Worm (Caenorhabditis elegans) whole organism, young adult: ENCODE results near the gene emc-6.

ENCODE experiments used
- B0019.2 ChIP-seq: fragments of 200-800 bp; sonication (Bioruptor generic); conservative IDR thresholded peaks from 2 replicates; pipeline ENCODE4 v1.3.6; 2022; ENCODE audit warnings: missing genetic modification reagents, missing genetic modification characterization, missing compliant biosample characterization
- B0035.1 ChIP-seq: sonication (generic microtip); optimal IDR thresholded peaks from 2 replicates; lab custom pipeline; 2016; ENCODE audit warnings: missing genetic modification characterization, mild to moderate bottlenecking, missing compliant biosample characterization, missing genotype, missing genetic modification reagents
- C17E4.6 ChIP-seq: fragments of 200-800 bp; sonication (Bioruptor generic); IDR thresholded peaks from 2 replicates; pipeline ENCODE4 v1.3.6; 2022; ENCODE audit warnings: missing genetic modification reagents, missing genetic modification characterization, missing compliant biosample characterization
- D2030.7 ChIP-seq: fragments of 200-800 bp; sonication (Bioruptor generic); IDR thresholded peaks from 2 replicates; pipeline ENCODE4 v1.3.6; 2022; ENCODE audit warnings: missing genetic modification reagents, missing genetic modification characterization, missing compliant biosample characterization
- F10E7.11 ChIP-seq: sonication (generic microtip); optimal IDR thresholded peaks from 2 replicates; lab custom pipeline; 2017; ENCODE audit warnings: mild to moderate bottlenecking, missing genetic modification characterization, moderate library complexity, missing compliant biosample characterization
- F22D6.2 ChIP-seq: sonication (generic microtip); optimal IDR thresholded peaks from 2 replicates; lab custom pipeline; 2016; ENCODE audit warnings: mild to moderate bottlenecking, missing genetic modification characterization, missing compliant biosample characterization
- F57A8.1 ChIP-seq: fragments of 200-800 bp; sonication (Bioruptor generic); optimal IDR thresholded peaks from 2 replicates; lab custom pipeline; 2018; ENCODE audit warnings: mild to moderate bottlenecking, missing genetic modification characterization, moderate library complexity, missing compliant biosample characterization
- T07F8.4 ChIP-seq: sonication (generic microtip); optimal IDR thresholded peaks from 2 replicates; lab custom pipeline; 2016; ENCODE audit warnings: mild to moderate bottlenecking, missing genetic modification characterization, moderate library complexity, missing compliant biosample characterization
- Y53G8AR.9 ChIP-seq: fragments of 200-800 bp; sonication (Bioruptor generic); conservative IDR thresholded peaks from 2 replicates; pipeline ENCODE4 v1.3.6; 2022; ENCODE audit warnings: missing genetic modification reagents, missing genetic modification characterization, missing compliant biosample characterization
- ZK185.1 ChIP-seq: sonication (generic microtip); optimal IDR thresholded peaks from 2 replicates; lab custom pipeline; 2016; ENCODE audit warnings: mild to moderate bottlenecking, missing genetic modification characterization, missing compliant biosample characterization; ENCODE audit not compliant: poor library complexity, severe bottlenecking
- aptf-3 ChIP-seq: fragments of 200-800 bp; sonication (Bioruptor generic); IDR thresholded peaks from 2 replicates; pipeline ENCODE4 v1.3.6; 2022; ENCODE audit warnings: missing genetic modification characterization, missing compliant biosample characterization
- athp-1 ChIP-seq: sonication (generic microtip); optimal IDR thresholded peaks from 2 replicates; lab custom pipeline; 2017; ENCODE audit warnings: mild to moderate bottlenecking, missing genetic modification characterization, missing compliant biosample characterization
- attf-3 ChIP-seq: fragments of 200-800 bp; sonication (Bioruptor generic); conservative IDR thresholded peaks from 2 replicates; pipeline ENCODE4 v1.3.6; 2022; ENCODE audit warnings: missing genetic modification reagents, missing genetic modification characterization, missing compliant biosample characterization
- ccch-3 ChIP-seq: fragments of 200-800 bp; sonication (Bioruptor generic); optimal IDR thresholded peaks from 2 replicates; lab custom pipeline; 2018; ENCODE audit warnings: mild to moderate bottlenecking, missing genetic modification characterization, missing compliant biosample characterization
- ceh-58 ChIP-seq: fragments of 200-800 bp; sonication (Bioruptor generic); IDR thresholded peaks from 2 replicates; pipeline ENCODE4 v1.3.6; 2022; ENCODE audit warnings: missing genetic modification characterization, missing compliant biosample characterization
- dpl-1 ChIP-seq: fragments of 150-350 bp; optimal IDR thresholded peaks from 2 replicates; lab custom pipeline; 2014; ENCODE audit warnings: missing biosample characterization, missing genetic modification reagents, missing genetic modification characterization
- efl-1 ChIP-seq: fragments of 150-350 bp; optimal IDR thresholded peaks from 2 replicates; lab custom pipeline; 2014; ENCODE audit warnings: missing biosample characterization, missing genetic modification reagents, missing genetic modification characterization
- egl-44 ChIP-seq: fragments of 200-800 bp; sonication (Bioruptor generic); IDR thresholded peaks from 2 replicates; pipeline ENCODE4 v1.3.6; 2022; ENCODE audit warnings: missing genetic modification reagents, missing genetic modification characterization, missing compliant biosample characterization
- egrh-3 ChIP-seq: fragments of 200-800 bp; sonication (Bioruptor generic); IDR thresholded peaks from 2 replicates; pipeline ENCODE4 v1.3.6; 2022; ENCODE audit warnings: missing genetic modification reagents, missing genetic modification characterization, missing compliant biosample characterization
- hmg-1.2 ChIP-seq: fragments of 200-800 bp; sonication (Bioruptor generic); IDR thresholded peaks from 2 replicates; pipeline ENCODE4 v1.3.6; 2022; ENCODE audit warnings: missing genetic modification reagents, missing genetic modification characterization, missing compliant biosample characterization
- lin-40 ChIP-seq: sonication (generic microtip); optimal IDR thresholded peaks from 2 replicates; lab custom pipeline; 2016; ENCODE audit warnings: missing genetic modification characterization, mild to moderate bottlenecking, missing compliant biosample characterization, missing genotype, missing genetic modification reagents
- madf-3 ChIP-seq: fragments of 200-800 bp; sonication (Bioruptor generic); IDR thresholded peaks from 2 replicates; pipeline ENCODE4 v1.3.6; 2022; ENCODE audit warnings: missing genetic modification reagents, missing genetic modification characterization, missing compliant biosample characterization
- mcd-1 ChIP-seq: fragments of 200-800 bp; sonication (Bioruptor generic); IDR thresholded peaks from 2 replicates; pipeline ENCODE4 v1.3.6; 2022; ENCODE audit warnings: missing genetic modification reagents, missing genetic modification characterization, missing compliant biosample characterization
- nhr-80 ChIP-seq: sonication (generic microtip); optimal IDR thresholded peaks from 2 replicates; lab custom pipeline; 2016; ENCODE audit warnings: missing genetic modification characterization, missing compliant biosample characterization
- nhr-90 ChIP-seq: sonication (generic microtip); optimal IDR thresholded peaks from 2 replicates; lab custom pipeline; 2016; ENCODE audit warnings: missing genotype, mild to moderate bottlenecking, missing genetic modification characterization, missing compliant biosample characterization
- rec-8 ChIP-seq, 2 experiments: sonication (generic microtip); optimal IDR thresholded peaks; 2 replicates each; lab custom pipeline; 2016; ENCODE audit warnings: mild to moderate bottlenecking in 2 of 2, missing genetic modification characterization in 2 of 2, missing genetic modification reagents in 2 of 2, missing genotype in 2 of 2, missing biosample characterization in 1 of 2, missing compliant biosample characterization in 1 of 2, moderate library complexity in 1 of 2
- snpc-1.3 ChIP-seq: sonication (generic microtip); optimal IDR thresholded peaks from 2 replicates; lab custom pipeline; 2017; ENCODE audit warnings: missing genetic modification characterization, mild to moderate bottlenecking, missing compliant biosample characterization, antibody characterized with exemption, moderate library complexity, missing genotype, missing genetic modification reagents; ENCODE audit not compliant: insufficient read depth
- snpc-3.4 ChIP-seq: sonication (generic microtip); optimal IDR thresholded peaks from 2 replicates; lab custom pipeline; 2017; ENCODE audit warnings: missing genetic modification characterization, mild to moderate bottlenecking, missing compliant biosample characterization, antibody characterized with exemption, moderate library complexity, missing genotype, missing genetic modification reagents
- unc-130 ChIP-seq: sonication (generic microtip); optimal IDR thresholded peaks from 2 replicates; lab custom pipeline; 2016; ENCODE audit warnings: missing genetic modification reagents, missing genetic modification characterization, missing compliant biosample characterization
- unc-62 ChIP-seq: fragments of 150-350 bp; optimal IDR thresholded peaks from 2 replicates; lab custom pipeline; 2014; ENCODE audit warnings: missing biosample characterization, missing genetic modification reagents, missing genetic modification characterization
- xnd-1 ChIP-seq: sonication (generic microtip); optimal IDR thresholded peaks from 2 replicates; lab custom pipeline; 2016; ENCODE audit warnings: missing genotype, missing genetic modification reagents, missing genetic modification characterization, missing compliant biosample characterization
- ztf-25 ChIP-seq: fragments of 200-800 bp; sonication (Bioruptor generic); IDR thresholded peaks from 2 replicates; pipeline ENCODE4 v1.3.6; 2022; ENCODE audit warnings: missing genetic modification reagents, missing genetic modification characterization, missing compliant biosample characterization
- ztf-26 ChIP-seq: sonication (generic microtip); optimal IDR thresholded peaks from 2 replicates; lab custom pipeline; 2017; ENCODE audit warnings: missing genetic modification characterization, missing compliant biosample characterization

The emc-6 gene

ce11 chrIV:7754114-7754513, 44.6 kb upstream of the emc-6 start:
- TF ChIP-seq egrh-3 (GFP tag; lab: Robert Waterston, UW) (peak; percentile 75; the same call in 1 of the 2 replicates), ztf-26 (no peak), F57A8.1 (GFP tag; lab: Kevin White, UChicago) (no peak), ztf-25 (GFP tag; lab: Robert Waterston, UW) (no peak), rec-8 (tag; optimal IDR thresholded peaks at IDR 0.05; lab: Kevin White, UChicago) (no peak), ZK185.1 (no peak)

- TF ChIP-seq Y53G8AR.9 (GFP tag; lab: Robert Waterston, UW), result no peak
- TF ChIP-seq ceh-58 (GFP tag; lab: Robert Waterston, UW), result no peak
- no peak for TF ChIP-seq mcd-1 (GFP tag; lab: Robert Waterston, UW)
- TF ChIP-seq madf-3 (GFP tag; lab: Robert Waterston, UW), result no peak
- TF ChIP-seq unc-62, result no peak
- TF ChIP-seq C17E4.6, result no peak
- no peak for TF ChIP-seq D2030.7 (GFP tag; lab: Robert Waterston, UW)
- TF ChIP-seq snpc-1.3 (tag; lab: Kevin White, UChicago), result no peak
- no peak for TF ChIP-seq ccch-3 (GFP tag; lab: Kevin White, UChicago)
- TF ChIP-seq egl-44 (GFP tag; lab: Robert Waterston, UW), result no peak
- no peak for TF ChIP-seq F22D6.2 (tag; lab: Kevin White, UChicago)
- TF ChIP-seq unc-130 (GFP tag; lab: Kevin White, UChicago), result no peak
- no peak for TF ChIP-seq T07F8.4
- no peak for TF ChIP-seq aptf-3 (GFP tag; lab: Robert Waterston, UW)
- no peak for TF ChIP-seq hmg-1.2
- no peak for TF ChIP-seq B0035.1
- TF ChIP-seq F10E7.11 (tag; lab: Kevin White, UChicago), result no peak
- no peak for TF ChIP-seq efl-1
Observed at ce11 chrIV:7753108-7753507, 43.6 kb upstream of the emc-6 start, which contains the start of gene col-14. Gene col-14, plus strand, starts transcription at chrIV:7753408.

- TF ChIP-seq nhr-90 (tag; lab: Kevin White, UChicago), result no peak
- no peak for TF ChIP-seq unc-130 (GFP tag; lab: Kevin White, UChicago)
- peak; percentile 77 for TF ChIP-seq nhr-80 (tag; lab: Kevin White, UChicago)
- no peak for TF ChIP-seq lin-40 (tag; lab: Kevin White, UChicago)
Observed at ce11 chrIV:7747838-7748237, 38.3 kb upstream of the emc-6 start, which contains the start of gene klo-1. Gene klo-1, minus strand, starts transcription at chrIV:7748225.

- TF ChIP-seq dpl-1 (GFP tag; lab: Kevin White, UChicago), result no peak
- no peak for TF ChIP-seq snpc-3.4 (tag; lab: Kevin White, UChicago)
- no peak for TF ChIP-seq athp-1 (tag; lab: Kevin White, UChicago)
- TF ChIP-seq B0035.1, result no peak
- no peak for TF ChIP-seq B0019.2 (GFP tag; lab: Robert Waterston, UW)
- TF ChIP-seq xnd-1 (tag; lab: Kevin White, UChicago), result no peak
- no peak for TF ChIP-seq ztf-25 (GFP tag; lab: Robert Waterston, UW)
- TF ChIP-seq attf-3 (GFP tag; lab: Robert Waterston, UW), result no peak
- TF ChIP-seq, all 124 proteins: peak for 0
Observed at ce11 chrIV:7743539-7743938, 34.0 kb upstream of the emc-6 start, which contains the start of gene npr-35. Gene npr-35, plus strand, starts transcription at chrIV:7743839.
